Worm (Caenorhabditis elegans): ENCODE data around the gene F57A10.2.

DNA sequence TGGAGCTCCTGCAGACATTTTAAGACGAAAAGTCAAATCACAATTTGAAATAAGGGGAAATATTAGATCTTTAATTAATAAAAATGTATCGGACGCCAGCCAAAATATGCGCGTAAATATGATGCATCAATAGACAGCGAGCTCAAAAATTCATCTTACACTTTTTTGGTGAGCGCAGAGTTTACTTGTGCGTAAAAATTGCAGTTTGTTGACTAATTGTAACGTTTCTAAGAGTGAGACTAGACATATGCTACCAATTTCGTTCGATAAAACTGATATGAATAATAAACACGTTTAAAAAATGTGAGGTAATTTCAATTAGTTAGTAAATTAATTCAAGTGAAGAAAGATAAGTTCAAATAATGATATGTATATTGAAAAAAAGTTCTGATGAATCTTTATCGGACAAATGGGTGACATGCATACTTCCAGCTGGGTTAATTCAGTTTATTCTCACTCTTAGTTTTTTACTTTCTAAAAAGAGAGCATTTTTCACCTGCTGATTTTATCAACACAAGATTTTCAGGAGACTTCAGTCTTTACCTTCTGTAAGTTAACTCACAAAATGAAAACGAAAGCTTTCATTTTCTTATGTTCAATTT is 12.9 kb downstream of the F57A10.2 start, which contains the start of the genes nhr-285 and irld-52:
- TF ChIP-seq unc-62 (GFP tag; optimal IDR thresholded peaks at IDR 0.05) (no peak), ztf-4 (tag; optimal IDR thresholded peaks at IDR 0.05) (no peak), skn-1 (tag; optimal IDR thresholded peaks at IDR 0.05) (no peak)
